Worm (Caenorhabditis elegans) whole organism, early embryonic: ENCODE data around the gene pinn-1.

Experiments
- B0310.2 ChIP-seq: sonication (generic microtip); optimal IDR thresholded peaks from 2 replicates; lab custom pipeline; 2016; ENCODE audit warnings: mild to moderate bottlenecking, missing genetic modification characterization, missing compliant biosample characterization
- F13C5.2 ChIP-seq: sonication (generic microtip); optimal IDR thresholded peaks from 2 replicates; lab custom pipeline; 2017; ENCODE audit warnings: mild to moderate bottlenecking, missing genetic modification characterization, inconsistent platforms, missing compliant biosample characterization
- aly-1 ChIP-seq: sonication (generic microtip); optimal IDR thresholded peaks from 2 replicates; lab custom pipeline; 2016; ENCODE audit warnings: missing genetic modification characterization, missing compliant biosample characterization
- ama-1 ChIP-seq: fragments of 150-350 bp; optimal IDR thresholded peaks from 2 replicates; lab custom pipeline; 2014
- ceh-13 ChIP-seq: fragments of 200-800 bp; sonication (Bioruptor generic); optimal IDR thresholded peaks from 2 replicates; lab custom pipeline; 2018; ENCODE audit warnings: mild to moderate bottlenecking, missing genetic modification characterization, missing compliant biosample characterization
- ceh-36 ChIP-seq: sonication (generic microtip); optimal IDR thresholded peaks from 2 replicates; lab custom pipeline; 2016; ENCODE audit warnings: missing genetic modification characterization, inconsistent platforms, missing compliant biosample characterization
- ets-7 ChIP-seq: sonication (generic microtip); optimal IDR thresholded peaks from 2 replicates; lab custom pipeline; 2016; ENCODE audit warnings: missing genotype, missing genetic modification characterization, missing compliant biosample characterization
- flt-1 ChIP-seq: fragments of 200-800 bp; sonication (Bioruptor generic); IDR thresholded peaks from 2 replicates; pipeline ENCODE4 v1.3.6; 2022; ENCODE audit warnings: missing genetic modification characterization, missing compliant biosample characterization
- hmbx-1 ChIP-seq: sonication (generic microtip); optimal IDR thresholded peaks from 2 replicates; lab custom pipeline; 2016; ENCODE audit warnings: mild to moderate bottlenecking, missing genetic modification characterization, missing compliant biosample characterization
- hmg-4 ChIP-seq: fragments of 200-800 bp; sonication (Bioruptor generic); optimal IDR thresholded peaks from 2 replicates; lab custom pipeline; 2018; ENCODE audit warnings: mild to moderate bottlenecking, missing genetic modification characterization, missing compliant biosample characterization
- hnd-1 ChIP-seq: sonication (generic microtip); optimal IDR thresholded peaks from 2 replicates; lab custom pipeline; 2016; ENCODE audit warnings: missing genetic modification characterization, missing compliant biosample characterization
- pes-1 ChIP-seq: fragments of 200-800 bp; sonication (Bioruptor generic); IDR thresholded peaks from 2 replicates; pipeline ENCODE4 v1.3.6; 2022; ENCODE audit warnings: missing genetic modification reagents, missing genetic modification characterization, missing compliant biosample characterization
- scrt-1 ChIP-seq: fragments of 200-800 bp; sonication (Bioruptor generic); IDR thresholded peaks from 2 replicates; pipeline ENCODE4 v1.3.6; 2022; ENCODE audit warnings: missing genetic modification characterization, missing compliant biosample characterization
- sea-1 ChIP-seq: fragments of 200-800 bp; sonication (Bioruptor generic); conservative IDR thresholded peaks from 2 replicates; pipeline ENCODE4 v1.3.6; 2022; ENCODE audit warnings: missing genetic modification characterization, missing compliant biosample characterization
- tbx-11 ChIP-seq: fragments of 200-800 bp; sonication (Bioruptor generic); IDR thresholded peaks from 2 replicates; pipeline ENCODE4 v1.3.6; 2022; ENCODE audit warnings: missing genetic modification characterization, missing compliant biosample characterization
- tbx-37 ChIP-seq: fragments of 200-800 bp; sonication (Bioruptor generic); conservative IDR thresholded peaks from 2 replicates; pipeline ENCODE4 v1.3.6; 2022; ENCODE audit warnings: missing genetic modification reagents, missing genetic modification characterization, missing compliant biosample characterization
- tra-4 ChIP-seq: sonication (generic microtip); optimal IDR thresholded peaks from 2 replicates; lab custom pipeline; 2017; ENCODE audit warnings: missing genetic modification characterization, missing compliant biosample characterization

The pinn-1 gene

ce11 chrII:2888957-2889630 is at the start of gene pinn-1:
pinn-1 (minus strand) TSS chrII:2889007.
- TF ChIP-seq hnd-1 (tag; lab: Kevin White, UChicago) (peak; percentile 19), tbx-37 (GFP tag; lab: Robert Waterston, UW) (peak; percentile 77), hmbx-1 (tag; lab: Kevin White, UChicago) (no peak), pes-1 (GFP tag; lab: Robert Waterston, UW) (peak; percentile 79), flt-1 (GFP tag; lab: Robert Waterston, UW) (peak; percentile 61; the same call in 1 of the 2 replicates), ceh-13 (no peak), aly-1 (no peak), hmg-4 (GFP tag; lab: Kevin White, UChicago) (no peak), F13C5.2 (peak; percentile 37), ets-7 (tag; lab: Kevin White, UChicago) (no peak), ceh-36 (tag; lab: Kevin White, UChicago) (no peak), ama-1 (lab: Kevin White, UChicago) (no peak), scrt-1 (GFP tag; lab: Robert Waterston, UW) (no peak), B0310.2 (tag; lab: Kevin White, UChicago) (no peak), tbx-11 (GFP tag; lab: Robert Waterston, UW) (no peak), tra-4 (tag; lab: Kevin White, UChicago) (no peak), sea-1 (GFP tag; lab: Robert Waterston, UW) (no peak; the same call in 1 of the 2 replicates)

ce11 chrII:2937852-2938251 is 49.0 kb upstream of the pinn-1 start, which contains the start of gene irld-65:
irld-65 (minus strand) TSS chrII:2937952.
- TF ChIP-seq sea-1 (GFP tag; lab: Robert Waterston, UW) (no peak), aly-1 (no peak), hmbx-1 (tag; lab: Kevin White, UChicago) (no peak), tra-4 (tag; lab: Kevin White, UChicago) (no peak), hnd-1 (tag; lab: Kevin White, UChicago) (no peak), B0310.2 (tag; lab: Kevin White, UChicago) (no peak), hmg-4 (GFP tag; lab: Kevin White, UChicago) (no peak), tbx-11 (GFP tag; lab: Robert Waterston, UW) (no peak), ceh-13 (no peak)

- TF ChIP-seq scrt-1 (GFP tag; lab: Robert Waterston, UW), result no peak
- no peak for TF ChIP-seq tbx-37 (GFP tag; lab: Robert Waterston, UW)
- TF ChIP-seq ets-7 (tag; lab: Kevin White, UChicago), result no peak
- no peak for TF ChIP-seq pes-1 (GFP tag; lab: Robert Waterston, UW)
- TF ChIP-seq ceh-13, result no peak
- TF ChIP-seq tra-4 (tag; lab: Kevin White, UChicago), result no peak
- no peak for TF ChIP-seq hmbx-1 (tag; lab: Kevin White, UChicago)
- no peak for TF ChIP-seq flt-1 (GFP tag; lab: Robert Waterston, UW)
- no peak for TF ChIP-seq hnd-1 (tag; lab: Kevin White, UChicago)
- no peak for TF ChIP-seq ama-1 (lab: Kevin White, UChicago)
- TF ChIP-seq tbx-11 (GFP tag; lab: Robert Waterston, UW), result no peak
- no peak for TF ChIP-seq ceh-36 (tag; lab: Kevin White, UChicago)
- TF ChIP-seq aly-1, result no peak
- TF ChIP-seq F13C5.2, result no peak
- TF ChIP-seq sea-1 (GFP tag; lab: Robert Waterston, UW), result no peak
- no peak for TF ChIP-seq hmg-4 (GFP tag; lab: Kevin White, UChicago)
- no peak for TF ChIP-seq B0310.2 (tag; lab: Kevin White, UChicago)
Observed at ce11 chrII:2934354-2934753, 45.5 kb upstream of the pinn-1 start, which contains the start of gene irld-67. irld-67 (minus strand) TSS chrII:2934454.

ce11 chrII:2931564-2931963 is 42.8 kb upstream of the pinn-1 start:
- TF ChIP-seq B0310.2 (tag; lab: Kevin White, UChicago), result no peak
- TF ChIP-seq hmg-4 (GFP tag; lab: Kevin White, UChicago), result no peak
- TF ChIP-seq aly-1, result no peak
- no peak for TF ChIP-seq scrt-1 (GFP tag; lab: Robert Waterston, UW)
- no peak for TF ChIP-seq ets-7 (tag; lab: Kevin White, UChicago)
- TF ChIP-seq F13C5.2, result no peak
- no peak for TF ChIP-seq pes-1 (GFP tag; lab: Robert Waterston, UW)
- no peak for TF ChIP-seq tra-4 (tag; lab: Kevin White, UChicago)
- no peak for TF ChIP-seq ceh-36 (tag; lab: Kevin White, UChicago)
- TF ChIP-seq tbx-11 (GFP tag; lab: Robert Waterston, UW), result no peak
- no peak for TF ChIP-seq hnd-1 (tag; lab: Kevin White, UChicago)
- TF ChIP-seq flt-1 (GFP tag; lab: Robert Waterston, UW), result no peak
- no peak for TF ChIP-seq sea-1 (GFP tag; lab: Robert Waterston, UW)
- no peak for TF ChIP-seq ama-1 (lab: Kevin White, UChicago)
- no peak for TF ChIP-seq tbx-37 (GFP tag; lab: Robert Waterston, UW)
- no peak for TF ChIP-seq ceh-13

- TF ChIP-seq ceh-13 (no peak), ama-1 (lab: Kevin White, UChicago) (no peak), hnd-1 (tag; lab: Kevin White, UChicago) (no peak), tra-4 (tag; lab: Kevin White, UChicago) (no peak), B0310.2 (tag; lab: Kevin White, UChicago) (no peak), F13C5.2 (no peak), aly-1 (no peak), ets-7 (tag; lab: Kevin White, UChicago) (no peak), ceh-36 (tag; lab: Kevin White, UChicago) (no peak), hmbx-1 (tag; lab: Kevin White, UChicago) (no peak)
Observed at ce11 chrII:2930499-2930898, 41.7 kb upstream of the pinn-1 start, which contains the start of the genes irld-64 and irld-63. irld-64 (minus strand) TSS chrII:2930599. irld-63 (plus strand) TSS chrII:2930728.

ce11 chrII:2929846-2930245 is 41.0 kb upstream of the pinn-1 start:
- no peak for TF ChIP-seq aly-1
- no peak for TF ChIP-seq scrt-1 (GFP tag; lab: Robert Waterston, UW)
- no peak for TF ChIP-seq ama-1 (lab: Kevin White, UChicago)
- TF ChIP-seq flt-1 (GFP tag; lab: Robert Waterston, UW), result no peak
